Fruit fly (Drosophila melanogaster): ENCODE results near the gene CG14312.

CG14312 gene

DNA sequence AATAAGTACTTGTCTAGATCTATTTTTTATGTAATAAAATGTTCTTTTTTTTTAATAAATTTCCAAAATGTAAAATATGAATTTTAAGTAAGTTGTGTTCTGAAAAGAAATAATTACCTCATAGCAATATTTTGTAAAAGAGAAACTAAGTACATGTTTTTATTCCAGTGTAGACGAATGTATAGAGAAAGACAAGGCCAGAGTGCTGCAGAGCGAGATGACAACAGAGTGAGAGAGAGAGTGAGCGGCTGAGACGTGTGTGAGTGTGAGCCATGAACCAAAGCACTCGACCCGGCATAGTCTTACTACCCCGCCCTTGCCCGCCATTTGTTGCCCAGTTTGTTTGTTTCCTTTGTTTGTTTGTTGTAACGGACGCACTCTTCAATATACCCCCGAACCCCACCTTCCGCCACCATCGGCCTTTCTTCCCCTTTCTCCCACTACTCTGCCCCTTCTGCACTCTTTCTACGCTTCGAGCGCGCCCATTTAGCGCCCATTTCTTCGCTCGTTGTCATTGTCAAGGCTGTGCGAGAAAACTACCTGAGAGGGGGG lies 28.1 kb upstream of the CG14312 start (continued):
- peak; percentile 15 for TF ChIP-seq NfI (GFP tag; optimal IDR thresholded peaks at IDR 0.05)
- TF ChIP-seq unc-4 (GFP tag; IDR thresholded peaks at IDR 0.05; ENCODE audit: partially characterized antibody) = no peak
- peak; percentile 27 for TF ChIP-seq CG9609 (GFP tag; optimal IDR thresholded peaks at IDR 0.05)
- TF ChIP-seq wor (GFP tag; IDR thresholded peaks at IDR 0.05) = no peak
- peak; percentile 49 for TF ChIP-seq p53 (GFP tag; optimal IDR thresholded peaks at IDR 0.05)
- peak; percentile 28 for TF ChIP-seq trh (GFP tag; optimal IDR thresholded peaks at IDR 0.05)
- TF ChIP-seq CG11456 (GFP tag; IDR thresholded peaks at IDR 0.05) = no peak
- TF ChIP-seq Vsx1 (GFP tag; optimal IDR thresholded peaks at IDR 0.05) = peak; percentile 2
- peak; percentile 44; the same call in 1 of the 3 replicates for TF ChIP-seq CG11695 (GFP tag; IDR thresholded peaks at IDR 0.05)
- no peak for TF ChIP-seq CG14441 (GFP tag; IDR thresholded peaks at IDR 0.05)
- TF ChIP-seq CG14710 (tag; optimal IDR thresholded peaks at IDR 0.05) = peak; percentile 62
- peak; percentile 50 for TF ChIP-seq CG13775 (GFP tag; optimal IDR thresholded peaks at IDR 0.05)
- peak; percentile 48 for TF ChIP-seq CG10209 (GFP tag; optimal IDR thresholded peaks at IDR 0.05)
- TF ChIP-seq BtbVII (GFP tag; optimal IDR thresholded peaks at IDR 0.05) = peak; percentile 39
- TF ChIP-seq nmo (GFP tag; optimal IDR thresholded peaks at IDR 0.05) = peak; percentile 67
- TF ChIP-seq nerfin-1 (tag; optimal IDR thresholded peaks at IDR 0.05) = peak; percentile 44
- TF ChIP-seq repo (GFP tag; optimal IDR thresholded peaks at IDR 0.05) = no peak
- peak; percentile 61 for TF ChIP-seq scrt (GFP tag; optimal IDR thresholded peaks at IDR 0.05)
- TF ChIP-seq ash1 (GFP tag; optimal IDR thresholded peaks at IDR 0.05) = no peak
- no peak for TF ChIP-seq Atf6 (GFP tag; IDR thresholded peaks at IDR 0.05)
- TF ChIP-seq NK7.1 (GFP tag; optimal IDR thresholded peaks at IDR 0.05) = no peak
- peak; percentile 82 for TF ChIP-seq CG4360 (GFP tag; IDR thresholded peaks at IDR 0.05)
- peak; percentile 68 for TF ChIP-seq CG17829 (tag; optimal IDR thresholded peaks at IDR 0.05)
- peak; percentile 97; the same call in 2 of the 3 replicates for TF ChIP-seq CG17361 (GFP tag; IDR thresholded peaks at IDR 0.05)
- no peak for TF ChIP-seq CG12299 (tag; optimal IDR thresholded peaks at IDR 0.05)
- peak; percentile 66 for TF ChIP-seq CG30403 (GFP tag; optimal IDR thresholded peaks at IDR 0.05)
- TF ChIP-seq NFAT (GFP tag; IDR thresholded peaks at IDR 0.05) = peak; percentile 57
- TF ChIP-seq kni (GFP tag; optimal IDR thresholded peaks at IDR 0.05) = peak; percentile 99
- TF ChIP-seq CG5953 (GFP tag; IDR thresholded peaks at IDR 0.05) = no peak
- no peak for TF ChIP-seq CG3995 (GFP tag; optimal IDR thresholded peaks at IDR 0.05)
- 0 out of 3 replicates have a peak, but pooled peaks have one; percentile 27 for TF ChIP-seq so (GFP tag; IDR thresholded peaks at IDR 0.05)
- TF ChIP-seq CG3163 (GFP tag; optimal IDR thresholded peaks at IDR 0.05) = peak; percentile 19
- TF ChIP-seq CG3726 (GFP tag; IDR thresholded peaks at IDR 0.05) = no peak
- no peak for TF ChIP-seq en (GFP tag; optimal IDR thresholded peaks at IDR 0.05)
- TF ChIP-seq Doc2 (GFP tag; IDR thresholded peaks at IDR 0.05) = no peak
- peak; percentile 27 for TF ChIP-seq Dek (tag; optimal IDR thresholded peaks at IDR 0.05)
- TF ChIP-seq slp2 (GFP tag; optimal IDR thresholded peaks at IDR 0.05) = peak; percentile 41
- TF ChIP-seq inv (GFP tag; IDR thresholded peaks at IDR 0.05; ENCODE audit: partially characterized antibody) = no peak
- TF ChIP-seq sim (GFP tag; IDR thresholded peaks at IDR 0.05) = no peak
- 0 out of 2 replicates have a peak, but pooled peaks have one; percentile 14 for TF ChIP-seq nerfin-2 (GFP tag; IDR thresholded peaks at IDR 0.05; ENCODE audit: partially characterized antibody)
- TF ChIP-seq her (GFP tag; optimal IDR thresholded peaks at IDR 0.05) = peak; percentile 47
- TF ChIP-seq cg (GFP tag; optimal IDR thresholded peaks at IDR 0.05) = peak; percentile 55
- peak; percentile 63 for TF ChIP-seq onecut (GFP tag; IDR thresholded peaks at IDR 0.05)
- peak; percentile 53 for TF ChIP-seq CG17568 (GFP tag; optimal IDR thresholded peaks at IDR 0.05)
- TF ChIP-seq CG30431 (GFP tag; optimal IDR thresholded peaks at IDR 0.05) = peak; percentile 27
- peak; percentile 74 for TF ChIP-seq bcd (GFP tag; optimal IDR thresholded peaks at IDR 0.05)
- peak; percentile 68 for TF ChIP-seq wek (GFP tag; optimal IDR thresholded peaks at IDR 0.05)
- no peak for TF ChIP-seq Neu2 (GFP tag; optimal IDR thresholded peaks at IDR 0.05; ENCODE audit: borderline replicate concordance)
- no peak for TF ChIP-seq Lpt (GFP tag; optimal IDR thresholded peaks at IDR 0.05)
- no peak for TF ChIP-seq fd3F (GFP tag; optimal IDR thresholded peaks at IDR 0.05)
